Fruit fly (Drosophila melanogaster): ENCODE results near the gene RanBP3.

The RanBP3 gene

DNA sequence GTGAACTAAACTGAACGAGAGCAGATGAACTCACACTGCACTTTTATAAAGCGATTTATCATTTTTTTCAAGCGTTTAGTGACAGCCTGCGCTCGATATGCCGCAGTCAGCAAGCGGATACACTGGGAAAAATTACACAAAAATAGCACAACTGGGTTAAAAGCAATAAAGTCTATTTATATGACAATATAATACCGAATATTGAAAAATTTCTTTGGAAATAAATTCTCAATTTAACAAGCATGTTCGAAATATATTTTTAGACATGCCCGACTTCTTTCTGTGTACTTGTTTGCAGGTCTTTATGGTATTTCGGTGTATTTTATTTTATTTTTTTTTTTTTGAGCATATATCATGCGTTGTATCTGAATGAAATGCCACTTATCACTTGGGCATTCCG is 38.7 kb downstream of the RanBP3 start:
- TF ChIP-seq pan (optimal IDR thresholded peaks at IDR 0.05), result no peak
- TF ChIP-seq usp (GFP tag; optimal IDR thresholded peaks at IDR 0.05), result no peak
- no peak for TF ChIP-seq EcR (GFP tag; optimal IDR thresholded peaks at IDR 0.05)
- no peak for TF ChIP-seq CG8478 (optimal IDR thresholded peaks at IDR 0.05)
- no peak for TF ChIP-seq psq (optimal IDR thresholded peaks at IDR 0.05)
- no peak for TF ChIP-seq Dll (optimal IDR thresholded peaks at IDR 0.05)

DNA sequence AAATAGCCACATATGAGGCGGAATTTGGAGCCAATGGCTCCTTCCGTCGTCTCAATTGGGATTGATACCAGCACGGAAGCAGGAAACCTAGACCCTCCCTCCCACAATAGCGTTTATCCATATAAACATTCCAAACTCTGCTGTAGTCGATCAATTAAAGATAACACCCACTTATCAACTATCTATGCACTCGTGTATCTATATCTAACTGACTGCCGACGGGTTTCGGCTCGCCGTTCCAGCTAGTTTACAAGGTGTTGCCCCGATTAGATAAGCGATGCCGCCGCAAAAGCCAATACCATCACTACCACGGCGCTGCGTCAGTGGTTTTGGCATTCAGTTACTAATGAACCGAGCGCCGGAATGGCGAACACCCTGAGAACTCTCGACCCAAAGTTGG is 41.4 kb downstream of the RanBP3 start, which contains the start of gene CG10300:
Gene CG10300, plus strand, starts transcription at position 333 of the 400 bp plus-strand sequence.
- TF ChIP-seq usp (GFP tag; optimal IDR thresholded peaks at IDR 0.05) (no peak), EcR (GFP tag; optimal IDR thresholded peaks at IDR 0.05) (no peak), Dll (optimal IDR thresholded peaks at IDR 0.05) (no peak), CG8478 (optimal IDR thresholded peaks at IDR 0.05) (no peak), psq (optimal IDR thresholded peaks at IDR 0.05) (no peak), pan (optimal IDR thresholded peaks at IDR 0.05) (no peak)

- TF ChIP-seq usp (GFP tag; optimal IDR thresholded peaks at IDR 0.05), result no peak
- no peak for TF ChIP-seq EcR (GFP tag; optimal IDR thresholded peaks at IDR 0.05)
- no peak for TF ChIP-seq CG8478 (optimal IDR thresholded peaks at IDR 0.05)
- TF ChIP-seq pan (optimal IDR thresholded peaks at IDR 0.05), result no peak
- no peak for TF ChIP-seq psq (optimal IDR thresholded peaks at IDR 0.05)
- no peak for TF ChIP-seq Dll (optimal IDR thresholded peaks at IDR 0.05)
Observed at dm6 chr3R:23709508-23710208, 43.0 kb downstream of the RanBP3 start, which contains the start of gene CG10301. CG10301 (plus strand) TSS chr3R:23710158.

DNA sequence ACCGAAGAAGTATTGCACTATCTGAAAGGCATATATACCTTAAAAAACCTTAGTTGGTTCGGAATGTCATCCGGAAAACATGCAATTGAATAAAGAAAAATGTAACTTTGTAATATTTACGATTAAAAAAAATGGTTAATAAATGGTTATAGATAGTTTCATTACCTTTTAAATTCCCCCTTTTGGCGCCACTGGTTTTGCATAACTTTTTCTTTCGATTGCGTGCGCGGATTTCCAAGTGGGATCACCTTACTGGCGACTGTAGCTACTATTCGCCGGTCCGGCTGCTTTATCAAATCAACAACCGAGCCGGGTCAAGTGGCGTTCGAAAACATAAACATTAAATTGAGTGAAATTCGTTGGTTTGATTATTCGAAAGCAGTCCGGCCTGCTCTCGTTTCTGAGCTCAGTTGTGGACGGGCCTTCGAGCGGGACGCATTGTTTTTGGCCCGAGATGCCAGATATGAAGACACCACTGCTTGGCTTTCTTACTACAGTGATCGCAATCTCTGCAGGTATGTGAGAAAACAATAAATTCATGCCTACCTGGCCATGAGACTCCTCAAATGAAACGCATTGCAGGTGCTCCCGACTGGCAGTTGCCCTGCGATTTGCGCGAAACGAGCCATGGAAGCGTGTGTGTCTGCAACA is 48.1 kb downstream of the RanBP3 start, which contains the start of gene Gba1b:
Gene Gba1b, plus strand, starts transcription at position 422 of the 651 bp plus-strand sequence.
- TF ChIP-seq CG8478 (optimal IDR thresholded peaks at IDR 0.05) (no peak), psq (optimal IDR thresholded peaks at IDR 0.05) (no peak), usp (GFP tag; optimal IDR thresholded peaks at IDR 0.05) (no peak), EcR (GFP tag; optimal IDR thresholded peaks at IDR 0.05) (no peak), pan (optimal IDR thresholded peaks at IDR 0.05) (no peak), Dll (optimal IDR thresholded peaks at IDR 0.05) (no peak)

dm6 chr3R:23702461-23702860 is 50.2 kb downstream of the RanBP3 start, which contains the start of gene Qsox4:
Qsox4 (plus strand) TSS chr3R:23702761.
- no peak for TF ChIP-seq CG8478 (optimal IDR thresholded peaks at IDR 0.05)
- no peak for TF ChIP-seq EcR (GFP tag; optimal IDR thresholded peaks at IDR 0.05)
- no peak for TF ChIP-seq usp (GFP tag; optimal IDR thresholded peaks at IDR 0.05)
- TF ChIP-seq psq (optimal IDR thresholded peaks at IDR 0.05), result no peak
- no peak for TF ChIP-seq Dll (optimal IDR thresholded peaks at IDR 0.05)
- TF ChIP-seq pan (optimal IDR thresholded peaks at IDR 0.05), result no peak

Measured in whole organism.